Worm (Caenorhabditis elegans) whole organism, L4 larva: Measurements from ENCODE around the gene C13C4.7.

ENCODE experiments used
- F10B5.3 ChIP-seq: sonication (generic microtip); optimal IDR thresholded peaks from 2 replicates; lab custom pipeline; 2016; ENCODE audit warnings: mild to moderate bottlenecking, missing genetic modification characterization, missing compliant biosample characterization
- F37D6.2 ChIP-seq: sonication (generic microtip); optimal IDR thresholded peaks from 2 replicates; lab custom pipeline; 2016; ENCODE audit warnings: mild to moderate bottlenecking, missing genetic modification characterization, missing compliant biosample characterization
- R02D3.7 ChIP-seq: fragments of 150-350 bp; sonication (generic microtip); optimal IDR thresholded peaks from 3 replicates; lab custom pipeline; 2014; ENCODE audit warnings: missing biosample characterization, missing genetic modification characterization
- Y105C5A.15 ChIP-seq: fragments of 200-800 bp; sonication (Bioruptor generic); IDR thresholded peaks from 2 replicates; pipeline ENCODE4 v1.3.6; 2022; ENCODE audit warnings: missing genetic modification characterization, missing compliant biosample characterization
- ama-1 ChIP-seq: fragments of 150-350 bp; optimal IDR thresholded peaks from 2 replicates; lab custom pipeline; 2014; ENCODE audit warnings: inconsistent platforms, mixed read lengths
- arid-1 ChIP-seq: fragments of 200-800 bp; sonication (Bioruptor generic); conservative IDR thresholded peaks from 2 replicates; pipeline ENCODE4 v1.3.6; 2022; ENCODE audit warnings: missing genetic modification reagents, missing genetic modification characterization, missing compliant biosample characterization
- attf-4 ChIP-seq: sonication (generic microtip); optimal IDR thresholded peaks from 3 replicates; lab custom pipeline; 2017; ENCODE audit warnings: missing biosample characterization, missing genetic modification characterization
- ceh-20 ChIP-seq: fragments of 200-800 bp; sonication (Bioruptor generic); IDR thresholded peaks from 2 replicates; pipeline ENCODE4 v1.3.6; 2022; ENCODE audit warnings: missing genetic modification reagents, missing genetic modification characterization, missing compliant biosample characterization
- ctbp-1 ChIP-seq: fragments of 200-800 bp; sonication (Bioruptor generic); IDR thresholded peaks from 2 replicates; pipeline ENCODE4 v1.3.6; 2022; ENCODE audit warnings: missing genetic modification reagents, missing genetic modification characterization, missing compliant biosample characterization
- daf-16 ChIP-seq, 3 experiments: sonication (generic microtip); optimal IDR thresholded peaks; 2 replicates each; lab custom pipeline; 2016 to 2017; ENCODE audit warnings: missing genetic modification characterization in 3 of 3, missing genetic modification reagents in 3 of 3, mild to moderate bottlenecking in 2 of 3, missing compliant biosample characterization in 2 of 3, missing biosample characterization in 1 of 3, moderate library complexity in 1 of 3
- dmd-6 ChIP-seq: fragments of 200-800 bp; sonication (Bioruptor generic); IDR thresholded peaks from 2 replicates; pipeline ENCODE4 v1.3.6; 2022; ENCODE audit warnings: missing genetic modification reagents, missing genetic modification characterization, missing compliant biosample characterization
- duxl-1 ChIP-seq: sonication (generic microtip); optimal IDR thresholded peaks from 2 replicates; lab custom pipeline; 2016; ENCODE audit warnings: mild to moderate bottlenecking, missing genetic modification characterization, moderate library complexity, missing compliant biosample characterization; ENCODE audit not compliant: poor library complexity
- dve-1 ChIP-seq: sonication (generic microtip); optimal IDR thresholded peaks from 2 replicates; lab custom pipeline; 2017; ENCODE audit warnings: antibody characterized with exemption, mild to moderate bottlenecking, missing genetic modification characterization, missing compliant biosample characterization; ENCODE audit not compliant: insufficient read depth
- egl-27 ChIP-seq: sonication (generic microtip); optimal IDR thresholded peaks from 3 replicates; lab custom pipeline; 2017; ENCODE audit warnings: missing biosample characterization, missing genetic modification reagents, missing genetic modification characterization
- fkh-10 ChIP-seq: fragments of 150-350 bp; optimal IDR thresholded peaks from 2 replicates; lab custom pipeline; 2014; ENCODE audit warnings: missing biosample characterization, missing genetic modification reagents, missing genetic modification characterization
- fos-1 ChIP-seq: fragments of 150-350 bp; optimal IDR thresholded peaks from 2 replicates; lab custom pipeline; 2014; ENCODE audit warnings: missing biosample characterization, missing genetic modification characterization
- hlh-11 ChIP-seq: fragments of 200-800 bp; sonication (Bioruptor generic); optimal IDR thresholded peaks from 2 replicates; lab custom pipeline; 2018; ENCODE audit warnings: mild to moderate bottlenecking, missing genetic modification characterization, missing compliant biosample characterization
- hlh-30 ChIP-seq: sonication (generic microtip); optimal IDR thresholded peaks from 2 replicates; lab custom pipeline; 2017; ENCODE audit warnings: antibody characterized with exemption, mild to moderate bottlenecking, missing genetic modification characterization, missing compliant biosample characterization; ENCODE audit not compliant: insufficient read depth
- lin-1 ChIP-seq: fragments of 200-800 bp; sonication (Bioruptor generic); IDR thresholded peaks from 2 replicates; pipeline ENCODE4 v1.3.6; 2022; ENCODE audit warnings: missing genetic modification reagents, missing genetic modification characterization, missing compliant biosample characterization
- lin-13 ChIP-seq: fragments of 150-350 bp; optimal IDR thresholded peaks from 2 replicates; lab custom pipeline; 2014; ENCODE audit warnings: missing biosample characterization, missing genetic modification reagents, missing genetic modification characterization
- lin-29 ChIP-seq: fragments of 200-800 bp; sonication (Bioruptor generic); IDR thresholded peaks from 2 replicates; pipeline ENCODE4 v1.3.6; 2022; ENCODE audit warnings: missing genetic modification reagents, missing genetic modification characterization, missing compliant biosample characterization
- lin-38 ChIP-seq: fragments of 200-800 bp; sonication (Bioruptor generic); IDR thresholded peaks from 2 replicates; pipeline ENCODE4 v1.3.6; 2022; ENCODE audit warnings: missing genetic modification reagents, missing genetic modification characterization, missing compliant biosample characterization
- lsy-2 ChIP-seq, 2 experiments: fragments of 150-350 bp in 1 of 2; sonication (generic microtip) in 1 of 2; optimal IDR thresholded peaks; 2 replicates each; lab custom pipeline; 2014 to 2017; ENCODE audit warnings: missing biosample characterization in 2 of 2, missing genetic modification characterization in 2 of 2
- mdt-29 ChIP-seq: fragments of 200-800 bp; sonication (Bioruptor generic); IDR thresholded peaks from 2 replicates; pipeline ENCODE4 v1.3.6; 2022; ENCODE audit warnings: missing genetic modification reagents, missing genetic modification characterization, missing compliant biosample characterization
- mep-1 ChIP-seq: fragments of 150-350 bp; sonication (generic microtip); optimal IDR thresholded peaks from 3 replicates; lab custom pipeline; 2014; ENCODE audit warnings: missing biosample characterization, missing genetic modification characterization
- mes-2 ChIP-seq: sonication (generic microtip); optimal IDR thresholded peaks from 2 replicates; lab custom pipeline; 2016; ENCODE audit warnings: missing genotype, mild to moderate bottlenecking, missing genetic modification characterization, missing compliant biosample characterization; ENCODE audit not compliant: poor library complexity, severe bottlenecking
- mxl-2 ChIP-seq: fragments of 200-800 bp; sonication (Bioruptor generic); conservative IDR thresholded peaks from 2 replicates; pipeline ENCODE4 v1.3.6; 2022; ENCODE audit warnings: missing genetic modification reagents, missing genetic modification characterization, missing compliant biosample characterization
- nhr-10 ChIP-seq: fragments of 150-350 bp; optimal IDR thresholded peaks from 2 replicates; lab custom pipeline; 2014; ENCODE audit warnings: missing biosample characterization, missing genetic modification characterization
- nhr-11 ChIP-seq: fragments of 150-350 bp; optimal IDR thresholded peaks from 2 replicates; lab custom pipeline; 2014; ENCODE audit warnings: missing biosample characterization, missing genetic modification characterization
- nhr-28 ChIP-seq: fragments of 150-350 bp; optimal IDR thresholded peaks from 2 replicates; lab custom pipeline; 2014; ENCODE audit warnings: missing biosample characterization, missing genetic modification characterization
- nhr-48 ChIP-seq: sonication (generic microtip); optimal IDR thresholded peaks from 2 replicates; lab custom pipeline; 2016; ENCODE audit warnings: mild to moderate bottlenecking, missing genetic modification characterization, missing compliant biosample characterization
- nhr-6 ChIP-seq: fragments of 150-350 bp; optimal IDR thresholded peaks from 2 replicates; lab custom pipeline; 2014; ENCODE audit warnings: missing biosample characterization, missing genetic modification characterization
- snpc-1.2 ChIP-seq: fragments of 200-800 bp; sonication (Bioruptor generic); IDR thresholded peaks from 2 replicates; pipeline ENCODE4 v1.3.6; 2022; ENCODE audit warnings: missing genetic modification reagents, missing genetic modification characterization, missing compliant biosample characterization
- unc-130 ChIP-seq: sonication (generic microtip); optimal IDR thresholded peaks from 2 replicates; lab custom pipeline; 2016; ENCODE audit warnings: missing genetic modification reagents, missing genetic modification characterization, missing compliant biosample characterization
- unc-39 ChIP-seq: sonication (generic microtip); optimal IDR thresholded peaks from 2 replicates; lab custom pipeline; 2017; ENCODE audit warnings: missing biosample characterization, missing genetic modification characterization
- vab-7 ChIP-seq: fragments of 200-800 bp; sonication (Bioruptor generic); IDR thresholded peaks from 2 replicates; pipeline ENCODE4 v1.3.6; 2022; ENCODE audit warnings: missing genetic modification reagents, missing genetic modification characterization, missing compliant biosample characterization
- zfp-2 ChIP-seq: sonication (generic microtip); optimal IDR thresholded peaks from 2 replicates; lab custom pipeline; 2016; ENCODE audit warnings: mild to moderate bottlenecking, missing genetic modification characterization, missing compliant biosample characterization
- zip-11 ChIP-seq: fragments of 200-800 bp; sonication (Bioruptor generic); IDR thresholded peaks from 2 replicates; pipeline ENCODE4 v1.3.6; 2022; ENCODE audit warnings: missing genetic modification characterization, missing compliant biosample characterization

Gene C13C4.7

DNA sequence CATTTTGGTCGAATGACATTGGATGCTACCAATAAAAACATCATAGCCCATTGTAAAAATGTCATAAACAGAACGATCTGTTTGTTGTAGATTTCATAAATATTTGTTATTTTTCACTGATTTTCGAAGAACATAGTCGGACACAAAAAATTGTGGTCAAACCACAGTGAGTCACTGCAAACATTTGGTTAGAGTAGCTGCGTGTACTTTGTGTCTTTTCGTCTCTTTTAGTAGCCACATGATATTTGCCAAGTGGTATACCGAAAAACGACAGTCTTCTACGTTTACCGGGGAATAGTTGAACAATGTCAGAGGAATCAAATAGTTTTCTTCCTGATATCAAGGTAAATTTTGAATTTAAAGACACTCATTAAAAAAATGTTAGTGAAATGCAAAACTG lies 28.5 kb downstream of the C13C4.7 start, which contains the start of gene nhr-206 (continued):
- TF ChIP-seq mep-1 (tag; lab: Kevin White, UChicago) = peak; percentile 44
- no peak for TF ChIP-seq nhr-48 (tag; lab: Kevin White, UChicago)
- peak; percentile 63 for TF ChIP-seq hlh-11 (tag; lab: Kevin White, UChicago)
- TF ChIP-seq mxl-2 (GFP tag; lab: Robert Waterston, UW) = no peak
- no peak for TF ChIP-seq zfp-2 (tag; lab: Kevin White, UChicago)
- TF ChIP-seq F10B5.3 (tag; lab: Kevin White, UChicago) = no peak
- no peak for TF ChIP-seq mes-2
- TF ChIP-seq unc-130 (GFP tag; lab: Kevin White, UChicago) = no peak
- peak; percentile 98 for TF ChIP-seq nhr-28
- no peak for TF ChIP-seq nhr-10 (tag; lab: Kevin White, UChicago)

DNA sequence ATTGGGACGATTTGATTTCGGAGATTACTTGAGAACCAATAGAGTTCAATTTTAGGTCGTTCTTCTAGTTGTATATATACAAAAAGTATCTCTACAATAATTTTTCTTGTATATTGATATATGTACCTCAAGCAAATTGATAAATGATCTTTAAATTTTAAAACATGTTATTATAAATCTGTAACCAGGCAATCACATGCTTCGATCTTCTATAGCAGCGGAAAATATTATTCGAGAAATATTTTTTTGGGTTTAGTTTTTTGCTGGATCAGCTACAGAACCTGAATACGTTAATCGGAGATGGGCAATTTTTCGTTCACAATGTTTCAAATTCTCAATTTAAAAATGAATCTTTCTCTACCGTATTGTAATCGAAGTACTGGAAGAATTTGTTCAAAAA lies 31.5 kb downstream of the C13C4.7 start, which contains the start of gene R07B7.12:
Gene R07B7.12, plus strand, starts transcription at position 301 of the 400 bp plus-strand sequence.
- TF ChIP-seq dve-1 (tag; lab: Kevin White, UChicago) = no peak
- TF ChIP-seq R02D3.7 (tag; lab: Kevin White, UChicago) = no peak
- no peak for TF ChIP-seq ama-1 (lab: Kevin White, UChicago)
- no peak for TF ChIP-seq attf-4 (tag; lab: Kevin White, UChicago)
- no peak for TF ChIP-seq mdt-29
- TF ChIP-seq Y105C5A.15 (GFP tag; lab: Robert Waterston, UW) = no peak
- TF ChIP-seq nhr-6 (tag; lab: Kevin White, UChicago) = no peak
- no peak for TF ChIP-seq lin-38 (GFP tag; lab: Robert Waterston, UW)
- no peak for TF ChIP-seq vab-7
- TF ChIP-seq daf-16 (GFP tag; optimal IDR thresholded peaks at IDR 0.05; lab: Kevin White, UChicago) = no peak
- TF ChIP-seq daf-16 (tag; optimal IDR thresholded peaks at IDR 0.05; lab: Kevin White, UChicago) = no peak
- TF ChIP-seq lin-29 (GFP tag; lab: Robert Waterston, UW) = no peak
- TF ChIP-seq fkh-10 (GFP tag; lab: Kevin White, UChicago) = no peak
- no peak for TF ChIP-seq dmd-6 (GFP tag; lab: Robert Waterston, UW)
- TF ChIP-seq fos-1 (tag; lab: Kevin White, UChicago) = no peak
- no peak for TF ChIP-seq duxl-1 (tag; lab: Kevin White, UChicago)
- TF ChIP-seq ctbp-1 (GFP tag; lab: Robert Waterston, UW) = no peak
- no peak for TF ChIP-seq F10B5.3 (tag; lab: Kevin White, UChicago)
- no peak for TF ChIP-seq lin-1
- TF ChIP-seq mxl-2 (GFP tag; lab: Robert Waterston, UW) = no peak
- no peak for TF ChIP-seq unc-39

ce11 chrV:12086934-12087333 lies 33.3 kb downstream of the C13C4.7 start, which contains the start of gene gana-1:
TSS of gene gana-1 (plus strand) at chrV:12087234.
- TF ChIP-seq zip-11 = no peak
- no peak for TF ChIP-seq lin-13 (GFP tag; lab: Kevin White, UChicago)
- no peak for TF ChIP-seq arid-1 (GFP tag; lab: Robert Waterston, UW)
- no peak for TF ChIP-seq lin-1
- no peak for TF ChIP-seq lsy-2 (tag; optimal IDR thresholded peaks at IDR 0.05; lab: Kevin White, UChicago)
- TF ChIP-seq ceh-20 = no peak
- no peak for TF ChIP-seq hlh-30 (tag; lab: Kevin White, UChicago)
- no peak for TF ChIP-seq nhr-48 (tag; lab: Kevin White, UChicago)
- TF ChIP-seq F37D6.2 = no peak
- TF ChIP-seq egl-27 (tag; lab: Kevin White, UChicago) = no peak
- no peak for TF ChIP-seq snpc-1.2 (GFP tag; lab: Robert Waterston, UW)
- no peak for TF ChIP-seq nhr-11 (tag; lab: Kevin White, UChicago)
